Fruit fly (Drosophila melanogaster): ENCODE results near the gene Scsalpha1.
A peak's percentile ranks its signal among the peaks of the same experiment; 100 is the strongest.

The Scsalpha1 gene

dm6 chr3L:3855194-3855980, 41.4 kb downstream of the Scsalpha1 start (continued):
- TF ChIP-seq CG3995 (GFP tag; optimal IDR thresholded peaks at IDR 0.05): no peak
- no peak for TF ChIP-seq CG2889 (GFP tag; IDR thresholded peaks at IDR 0.05)
- TF ChIP-seq lmd (GFP tag; IDR thresholded peaks at IDR 0.05): peak; percentile 47; the same call in 1 of the 2 replicates
- TF ChIP-seq slp2 (GFP tag; optimal IDR thresholded peaks at IDR 0.05): no peak
- TF ChIP-seq Eip74EF (GFP tag; optimal IDR thresholded peaks at IDR 0.05): no peak
- peak; percentile 4 for TF ChIP-seq lilli (GFP tag; optimal IDR thresholded peaks at IDR 0.05)
- no peak for TF ChIP-seq CG15479 (GFP tag; optimal IDR thresholded peaks at IDR 0.05)
- TF ChIP-seq Oaz (GFP tag; IDR thresholded peaks at IDR 0.05): no peak
- TF ChIP-seq CG7745 (tag; optimal IDR thresholded peaks at IDR 0.05): no peak
- no peak for TF ChIP-seq tup (GFP tag; optimal IDR thresholded peaks at IDR 0.05)
- TF ChIP-seq Spps (tag; optimal IDR thresholded peaks at IDR 0.05): peak; percentile 60
- no peak for TF ChIP-seq C15 (GFP tag; IDR thresholded peaks at IDR 0.05)
- no peak for TF ChIP-seq h (optimal IDR thresholded peaks at IDR 0.05)
- peak; percentile 63 for TF ChIP-seq phol (tag; optimal IDR thresholded peaks at IDR 0.05)
- no peak for TF ChIP-seq CG1647 (GFP tag; optimal IDR thresholded peaks at IDR 0.05)
- no peak for TF ChIP-seq H2.0 (GFP tag; IDR thresholded peaks at IDR 0.05)
- no peak for TF ChIP-seq sd (tag; optimal IDR thresholded peaks at IDR 0.05)
- no peak for TF ChIP-seq CG12071 (GFP tag; optimal IDR thresholded peaks at IDR 0.05)
- no peak for TF ChIP-seq gt (GFP tag; IDR thresholded peaks at IDR 0.05)
- TF ChIP-seq CG10147 (GFP tag; optimal IDR thresholded peaks at IDR 0.05): no peak
- TF ChIP-seq her (GFP tag; optimal IDR thresholded peaks at IDR 0.05): no peak
- TF ChIP-seq CG18599 (GFP tag; optimal IDR thresholded peaks at IDR 0.05): peak; percentile 36
- TF ChIP-seq CG13624 (GFP tag; optimal IDR thresholded peaks at IDR 0.05): no peak
- TF ChIP-seq sima (GFP tag; optimal IDR thresholded peaks at IDR 0.05): no peak
- TF ChIP-seq lbe (GFP tag; optimal IDR thresholded peaks at IDR 0.05): no peak
- TF ChIP-seq insv (GFP tag; optimal IDR thresholded peaks at IDR 0.05): no peak
- no peak for TF ChIP-seq nerfin-2 (GFP tag; IDR thresholded peaks at IDR 0.05; ENCODE audit: partially characterized antibody)
- no peak for TF ChIP-seq pfk (GFP tag; optimal IDR thresholded peaks at IDR 0.05)
- TF ChIP-seq Myb (GFP tag; optimal IDR thresholded peaks at IDR 0.05): no peak
- no peak for TF ChIP-seq CG9609 (GFP tag; optimal IDR thresholded peaks at IDR 0.05)
- TF ChIP-seq CG10543 (GFP tag; optimal IDR thresholded peaks at IDR 0.05): no peak
- peak; percentile 18 for TF ChIP-seq twi (tag; optimal IDR thresholded peaks at IDR 0.05)
- no peak for TF ChIP-seq CG13296 (GFP tag; optimal IDR thresholded peaks at IDR 0.05)
- no peak for TF ChIP-seq cas (GFP tag; IDR thresholded peaks at IDR 0.05)
- TF ChIP-seq tx (GFP tag; optimal IDR thresholded peaks at IDR 0.05): no peak
- TF ChIP-seq Pdp1 (GFP tag; optimal IDR thresholded peaks at IDR 0.05): peak; percentile 22 to 25
- TF ChIP-seq row (GFP tag; IDR thresholded peaks at IDR 0.05): peak; percentile 76
- peak; percentile 41 for TF ChIP-seq fd96Cb (tag; optimal IDR thresholded peaks at IDR 0.05)
- no peak for TF ChIP-seq CG16863 (GFP tag; optimal IDR thresholded peaks at IDR 0.05)
- no peak for TF ChIP-seq CG6791 (GFP tag; IDR thresholded peaks at IDR 0.05; ENCODE audit: partially characterized antibody)
- TF ChIP-seq gsb (GFP tag; IDR thresholded peaks at IDR 0.05): no peak
- TF ChIP-seq vnd (GFP tag; IDR thresholded peaks at IDR 0.05; ENCODE audit: partially characterized antibody): no peak
- no peak for TF ChIP-seq caup (GFP tag; optimal IDR thresholded peaks at IDR 0.05; ENCODE audit: severe bottlenecking)
- TF ChIP-seq CG1024 (GFP tag; IDR thresholded peaks at IDR 0.05): peak; percentile 51
- no peak for TF ChIP-seq dati (GFP tag; IDR thresholded peaks at IDR 0.05)
- TF ChIP-seq CG12104 (GFP tag; optimal IDR thresholded peaks at IDR 0.05): no peak
- TF ChIP-seq ewg (GFP tag; optimal IDR thresholded peaks at IDR 0.05): peak; percentile 65
- TF ChIP-seq Atf3 (GFP tag; optimal IDR thresholded peaks at IDR 0.05): no peak
- TF ChIP-seq E2f2 (GFP tag; IDR thresholded peaks at IDR 0.05): no peak; the same call in 1 of the 2 replicates
- no peak for TF ChIP-seq CG4730 (GFP tag; IDR thresholded peaks at IDR 0.05)

Data from whole organism, embryonic.